Worm (Caenorhabditis elegans): Measurements from ENCODE around the gene dli-1.

The dli-1 gene

DNA sequence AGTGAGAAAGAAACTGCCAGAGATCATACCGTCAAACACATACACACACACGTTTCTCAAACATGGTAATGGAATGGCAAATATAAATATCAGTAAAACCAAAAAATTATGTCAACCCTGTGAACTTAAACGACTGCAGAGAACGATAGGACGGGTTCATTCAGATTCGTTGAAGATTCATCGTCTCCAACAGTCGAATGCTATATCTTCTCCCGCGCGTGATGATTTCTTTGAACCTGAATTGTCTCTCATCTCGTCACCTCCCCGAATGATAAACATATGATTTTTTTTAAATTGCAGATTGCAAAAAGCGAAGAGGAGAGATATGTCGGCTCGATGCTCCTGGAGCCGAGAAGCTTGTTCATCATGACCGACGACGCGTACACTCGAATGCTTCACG is 12.3 kb upstream of the dli-1 start:
- no peak for TF ChIP-seq sox-4 (tag; optimal IDR thresholded peaks at IDR 0.05)
- TF ChIP-seq ztf-4 (tag; optimal IDR thresholded peaks at IDR 0.05): no peak
- TF ChIP-seq ceh-88 (GFP tag; IDR thresholded peaks at IDR 0.05): no peak
- TF ChIP-seq snu-23 (GFP tag; optimal IDR thresholded peaks at IDR 0.05): peak; percentile 15
- no peak for TF ChIP-seq sup-37 (GFP tag; optimal IDR thresholded peaks at IDR 0.05)
- TF ChIP-seq lin-13 (GFP tag; optimal IDR thresholded peaks at IDR 0.05): no peak
- TF ChIP-seq jun-1 (tag; optimal IDR thresholded peaks at IDR 0.05): no peak
- no peak for TF ChIP-seq xbp-1 (tag; optimal IDR thresholded peaks at IDR 0.05)
- TF ChIP-seq dsc-1 (tag; optimal IDR thresholded peaks at IDR 0.05): no peak
- TF ChIP-seq ceh-90 (tag; optimal IDR thresholded peaks at IDR 0.05): no peak
- no peak for TF ChIP-seq lin-35 (GFP tag; optimal IDR thresholded peaks at IDR 0.05)
- TF ChIP-seq nhr-19 (GFP tag; conservative IDR thresholded peaks at IDR 0.05): peak; percentile 27; the same call in 1 of the 2 replicates
- no peak for TF ChIP-seq fos-1 (tag; optimal IDR thresholded peaks at IDR 0.05)
- TF ChIP-seq nhr-12 (tag; optimal IDR thresholded peaks at IDR 0.05): no peak
- TF ChIP-seq mep-1 (tag; optimal IDR thresholded peaks at IDR 0.05): no peak
- TF ChIP-seq hpl-2 (GFP tag; optimal IDR thresholded peaks at IDR 0.05): no peak
- TF ChIP-seq F16B12.6 (tag; optimal IDR thresholded peaks at IDR 0.05): no peak
- no peak for TF ChIP-seq nhr-71 (tag; optimal IDR thresholded peaks at IDR 0.05)
- no peak for TF ChIP-seq ama-1 (optimal IDR thresholded peaks at IDR 0.05)
- no peak for TF ChIP-seq nhr-237 (tag; optimal IDR thresholded peaks at IDR 0.05)
- TF ChIP-seq unc-130 (tag; optimal IDR thresholded peaks at IDR 0.05): peak; percentile 1
- TF ChIP-seq egl-13 (tag; optimal IDR thresholded peaks at IDR 0.05): no peak
- TF ChIP-seq sptf-1 (tag; optimal IDR thresholded peaks at IDR 0.05): no peak
- no peak for TF ChIP-seq mdl-1 (tag; optimal IDR thresholded peaks at IDR 0.05)
- TF ChIP-seq efl-3 (GFP tag; optimal IDR thresholded peaks at IDR 0.05): no peak
- TF ChIP-seq lsy-2 (tag; optimal IDR thresholded peaks at IDR 0.05): peak in 1 of 2 experiments; percentile 19
- TF ChIP-seq fkh-8 (tag; optimal IDR thresholded peaks at IDR 0.05): no peak
- no peak for TF ChIP-seq pag-3 (tag; optimal IDR thresholded peaks at IDR 0.05; ENCODE audit: borderline replicate concordance, insufficient read depth)
- TF ChIP-seq pqm-1 (tag; optimal IDR thresholded peaks at IDR 0.05): no peak
- no peak for TF ChIP-seq nhr-90 (tag; optimal IDR thresholded peaks at IDR 0.05; ENCODE audit: poor library complexity)
- TF ChIP-seq zag-1 (tag; optimal IDR thresholded peaks at IDR 0.05): no peak
- TF ChIP-seq egl-27 (tag; optimal IDR thresholded peaks at IDR 0.05): no peak
- TF ChIP-seq lin-14 (GFP tag; optimal IDR thresholded peaks at IDR 0.05): peak; percentile 11
- TF ChIP-seq zip-4 (GFP tag; optimal IDR thresholded peaks at IDR 0.05): no peak
- peak in 3 of 6 experiments; percentile 66 to 82 (median 66) for TF ChIP-seq elt-3 (tag; optimal IDR thresholded peaks at IDR 0.05)
- TF ChIP-seq nhr-84 (tag; optimal IDR thresholded peaks at IDR 0.05): no peak
- no peak for TF ChIP-seq dpl-1 (GFP tag; optimal IDR thresholded peaks at IDR 0.05)
- no peak for TF ChIP-seq unc-62 (GFP tag; optimal IDR thresholded peaks at IDR 0.05)
- TF ChIP-seq unc-98 (GFP tag; IDR thresholded peaks at IDR 0.05): no peak
- TF ChIP-seq nhr-76 (tag; optimal IDR thresholded peaks at IDR 0.05): no peak
- TF ChIP-seq mab-9 (GFP tag; IDR thresholded peaks at IDR 0.05): no peak
- TF ChIP-seq ceh-82 (tag; optimal IDR thresholded peaks at IDR 0.05): no peak
- no peak for TF ChIP-seq nhr-47 (tag; optimal IDR thresholded peaks at IDR 0.05)
- TF ChIP-seq hlh-4 (tag; optimal IDR thresholded peaks at IDR 0.05): no peak
- no peak for TF ChIP-seq unc-30 (tag; optimal IDR thresholded peaks at IDR 0.05)
- no peak for TF ChIP-seq fkh-10 (GFP tag; optimal IDR thresholded peaks at IDR 0.05)
- TF ChIP-seq irx-1 (tag; optimal IDR thresholded peaks at IDR 0.05): no peak
- TF ChIP-seq ets-5 (GFP tag; IDR thresholded peaks at IDR 0.05): no peak
- TF ChIP-seq nhr-11 (tag; optimal IDR thresholded peaks at IDR 0.05): no peak
- TF ChIP-seq C16A3.4 (tag; optimal IDR thresholded peaks at IDR 0.05): no peak
- peak; percentile 74 for TF ChIP-seq blmp-1 (tag; optimal IDR thresholded peaks at IDR 0.05)
- TF ChIP-seq nhr-20 (tag; optimal IDR thresholded peaks at IDR 0.05): peak; percentile 19

Data from whole organism, L1 larva.